Fruit fly (Drosophila melanogaster): Measurements from ENCODE around the gene Rbp6.

Gene Rbp6

DNA sequence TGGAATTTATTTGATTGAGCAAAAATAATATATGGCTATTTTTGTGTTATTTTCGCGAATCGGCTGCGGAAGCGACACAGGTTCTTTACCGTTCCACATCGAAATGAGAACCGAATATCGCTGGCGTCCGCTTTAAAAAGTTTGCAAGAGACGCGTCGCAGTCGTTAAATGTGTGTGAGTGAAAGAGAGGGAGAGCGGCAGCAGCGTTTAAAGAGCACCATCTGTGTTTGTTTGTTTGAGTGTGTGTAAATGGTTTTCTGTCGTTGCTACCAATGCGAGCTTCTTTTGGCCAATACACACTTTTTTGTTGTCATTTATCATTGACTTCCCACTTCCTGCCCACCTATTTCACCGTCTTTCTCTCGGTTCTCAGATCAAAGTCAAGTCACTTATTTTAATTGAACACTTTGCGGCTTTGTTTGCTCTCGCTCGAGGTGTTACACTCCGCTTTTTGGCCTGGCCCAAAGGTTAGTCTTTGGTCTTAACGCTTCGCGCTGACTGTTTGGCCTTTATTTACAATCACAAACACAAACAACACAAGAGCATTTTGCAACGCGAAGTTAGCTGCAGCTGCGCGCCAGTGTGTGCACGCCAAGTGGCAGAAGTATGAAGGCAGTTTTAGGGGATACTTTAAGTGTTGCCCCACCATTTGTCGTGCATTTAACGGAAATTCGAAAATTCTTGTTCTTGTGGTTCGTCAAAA lies 225.8 kb downstream of the Rbp6 start, which contains the start of gene CG3764:
CG3764 (minus strand) TSS at position 549 of the 703 bp plus-strand sequence.
- peak; percentile 61 for TF ChIP-seq psq (GFP tag; optimal IDR thresholded peaks at IDR 0.05)
- no peak for TF ChIP-seq Abd-B (GFP tag; optimal IDR thresholded peaks at IDR 0.05)
- peak; percentile 79 for TF ChIP-seq dmrt93B (GFP tag; optimal IDR thresholded peaks at IDR 0.05)
- TF ChIP-seq GATAd (GFP tag; optimal IDR thresholded peaks at IDR 0.05), result no peak
- TF ChIP-seq CG9705 (GFP tag; optimal IDR thresholded peaks at IDR 0.05), result peak; percentile 77
- no peak for TF ChIP-seq jim (GFP tag; optimal IDR thresholded peaks at IDR 0.05)
- no peak for TF ChIP-seq tai (GFP tag; optimal IDR thresholded peaks at IDR 0.05)
- TF ChIP-seq ey (GFP tag; optimal IDR thresholded peaks at IDR 0.05), result peak; percentile 33
- no peak for TF ChIP-seq Jra (GFP tag; optimal IDR thresholded peaks at IDR 0.05)
- no peak for TF ChIP-seq usp (GFP tag; optimal IDR thresholded peaks at IDR 0.05)
- peak; percentile 86 for TF ChIP-seq rgr (GFP tag; optimal IDR thresholded peaks at IDR 0.05)
- peak; percentile 56 for TF ChIP-seq fru (GFP tag; optimal IDR thresholded peaks at IDR 0.05)
- peak in 1 of 2 experiments; percentile 60 for TF ChIP-seq foxo (GFP tag; optimal IDR thresholded peaks at IDR 0.05)
- TF ChIP-seq CG32264 (GFP tag; optimal IDR thresholded peaks at IDR 0.05), result no peak
- TF ChIP-seq h (GFP tag; optimal IDR thresholded peaks at IDR 0.05), result peak; percentile 75
- TF ChIP-seq Vsx2 (GFP tag; optimal IDR thresholded peaks at IDR 0.05; ENCODE audit: partially characterized antibody), result no peak
- TF ChIP-seq woc (GFP tag; optimal IDR thresholded peaks at IDR 0.05), result no peak
- TF ChIP-seq HLH106 (tag; optimal IDR thresholded peaks at IDR 0.05), result peak; percentile 69
- TF ChIP-seq dl (GFP tag; optimal IDR thresholded peaks at IDR 0.05; ENCODE audit: insufficient read depth in 1 of 2, partially characterized antibody in 2 of 2), result peak; percentile 71 to 86
- peak; percentile 65 for TF ChIP-seq br (GFP tag; optimal IDR thresholded peaks at IDR 0.05)
- peak; percentile 58 for TF ChIP-seq OdsH (GFP tag; optimal IDR thresholded peaks at IDR 0.05)
- no peak for TF ChIP-seq Hnf4 (GFP tag; optimal IDR thresholded peaks at IDR 0.05)
- TF ChIP-seq dsf (GFP tag; optimal IDR thresholded peaks at IDR 0.05; ENCODE audit: borderline replicate concordance), result peak; percentile 12
- peak; percentile 88 for TF ChIP-seq Dif (GFP tag; optimal IDR thresholded peaks at IDR 0.05; ENCODE audit: partially characterized antibody)
- peak; percentile 83 for TF ChIP-seq Hr83 (GFP tag; optimal IDR thresholded peaks at IDR 0.05; ENCODE audit: poor library complexity, severe bottlenecking)
- no peak for TF ChIP-seq Mio (GFP tag; optimal IDR thresholded peaks at IDR 0.05)
- TF ChIP-seq pan (optimal IDR thresholded peaks at IDR 0.05), result no peak
- TF ChIP-seq N (GFP tag; optimal IDR thresholded peaks at IDR 0.05), result no peak
- TF ChIP-seq Rel (GFP tag; optimal IDR thresholded peaks at IDR 0.05), result peak; percentile 60
- TF ChIP-seq Rel (tag; optimal IDR thresholded peaks at IDR 0.05), result peak; percentile 80
- no peak for TF ChIP-seq lola (GFP tag; optimal IDR thresholded peaks at IDR 0.05)
- TF ChIP-seq CrebA (GFP tag; optimal IDR thresholded peaks at IDR 0.05; ENCODE audit: borderline replicate concordance), result no peak
- no peak for TF ChIP-seq sv (GFP tag; optimal IDR thresholded peaks at IDR 0.05)
- TF ChIP-seq Dfd (GFP tag; optimal IDR thresholded peaks at IDR 0.05), result no peak
- no peak for TF ChIP-seq Myc (optimal IDR thresholded peaks at IDR 0.05)
- peak; percentile 69 for TF ChIP-seq Sp1 (GFP tag; optimal IDR thresholded peaks at IDR 0.05)
- TF ChIP-seq Hr78 (GFP tag; optimal IDR thresholded peaks at IDR 0.05), result no peak
- TF ChIP-seq sage (GFP tag; optimal IDR thresholded peaks at IDR 0.05), result no peak
- no peak for TF ChIP-seq brk (GFP tag; optimal IDR thresholded peaks at IDR 0.05)

DNA sequence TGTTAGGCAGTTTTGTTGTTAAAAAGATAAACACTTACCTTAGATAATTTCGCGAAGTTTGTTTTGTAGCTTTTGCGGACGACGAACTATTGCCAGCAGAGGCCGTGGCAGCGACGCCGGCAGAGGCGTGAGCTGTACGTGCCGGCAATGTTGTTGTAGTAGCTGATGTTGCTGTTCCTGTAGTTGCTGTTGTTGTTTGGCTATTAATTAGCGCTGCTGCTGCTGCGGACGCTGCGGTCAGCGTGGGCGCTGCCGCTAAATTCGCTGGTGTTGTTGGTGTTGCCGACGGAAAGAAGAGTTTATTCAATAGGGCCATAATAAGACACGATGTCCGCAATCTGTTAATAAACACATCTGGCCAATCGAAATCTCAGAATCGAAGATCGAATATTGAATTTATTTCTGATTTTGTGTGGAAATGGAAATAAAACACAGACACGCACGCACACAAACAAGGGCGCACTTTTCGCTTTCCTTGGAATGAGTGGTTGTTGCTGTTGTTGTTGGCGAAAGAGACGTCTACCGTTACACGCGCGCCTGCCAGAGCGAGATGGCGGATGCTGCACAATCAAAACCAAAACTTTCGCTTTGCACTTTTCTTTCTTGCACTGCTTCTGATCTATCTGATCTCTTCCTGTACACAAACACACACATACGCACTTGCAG lies 226.5 kb downstream of the Rbp6 start:
- TF ChIP-seq jim (GFP tag; optimal IDR thresholded peaks at IDR 0.05), result no peak
- no peak for TF ChIP-seq Dif (GFP tag; optimal IDR thresholded peaks at IDR 0.05; ENCODE audit: partially characterized antibody)
- no peak for TF ChIP-seq dmrt93B (GFP tag; optimal IDR thresholded peaks at IDR 0.05)
- TF ChIP-seq Jra (GFP tag; optimal IDR thresholded peaks at IDR 0.05), result no peak
- no peak for TF ChIP-seq Hr78 (GFP tag; optimal IDR thresholded peaks at IDR 0.05)
- peak; percentile 2 for TF ChIP-seq h (GFP tag; optimal IDR thresholded peaks at IDR 0.05)
